Worm (Caenorhabditis elegans): ENCODE results near the gene npr-21.
A peak's percentile ranks its signal among the peaks of the same experiment; 100 is the strongest.

The npr-21 gene

DNA sequence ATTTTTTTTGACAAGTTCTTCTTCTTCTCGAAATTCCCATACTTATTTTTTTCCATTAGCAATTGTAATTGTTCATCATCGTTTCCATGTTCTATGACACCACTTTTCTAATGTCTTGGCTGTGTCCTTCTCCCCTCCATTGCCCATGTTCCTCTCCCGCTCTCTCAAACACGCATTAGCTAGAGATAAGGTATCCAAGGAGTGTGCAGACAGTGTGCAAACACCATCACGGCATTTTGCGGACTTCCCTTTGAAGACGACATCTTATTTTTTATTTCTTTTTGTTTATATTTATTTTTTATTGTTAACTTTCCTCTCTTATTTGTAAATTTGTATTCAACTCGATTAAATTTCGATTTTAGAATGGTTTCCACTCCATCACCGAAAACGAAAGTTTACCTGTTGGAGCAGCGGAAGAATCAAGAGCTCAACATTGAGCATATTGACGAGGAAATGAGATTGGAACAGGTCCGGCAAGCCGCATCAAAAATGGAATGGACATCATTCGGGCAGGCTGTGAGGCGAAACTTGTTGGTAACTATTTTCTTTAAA lies 6.5 kb downstream of the npr-21 start, which contains the start of gene mdt-1.2 (continued):
- TF ChIP-seq sox-4 (tag; optimal IDR thresholded peaks at IDR 0.05) (peak; percentile 13), pha-4 (tag; optimal IDR thresholded peaks at IDR 0.05) (no peak), ahr-1 (tag; optimal IDR thresholded peaks at IDR 0.05) (no peak), unc-86 (tag; optimal IDR thresholded peaks at IDR 0.05) (no peak), ceh-22 (tag; optimal IDR thresholded peaks at IDR 0.05) (no peak), pat-9 (tag; optimal IDR thresholded peaks at IDR 0.05) (no peak), ceh-18 (tag; optimal IDR thresholded peaks at IDR 0.05) (no peak), Y22D7AL.16 (tag; optimal IDR thresholded peaks at IDR 0.05) (no peak), ceh-6 (GFP tag; optimal IDR thresholded peaks at IDR 0.05) (no peak), ceh-34 (tag; optimal IDR thresholded peaks at IDR 0.05) (peak; percentile 2), ceh-9 (tag; optimal IDR thresholded peaks at IDR 0.05) (no peak), C38D4.7 (GFP tag; optimal IDR thresholded peaks at IDR 0.05) (no peak), F13H6.1 (tag; optimal IDR thresholded peaks at IDR 0.05) (no peak), madf-2 (tag; optimal IDR thresholded peaks at IDR 0.05) (no peak), elt-2 (tag; optimal IDR thresholded peaks at IDR 0.05) (peak; percentile 30), ama-1 (optimal IDR thresholded peaks at IDR 0.05) (no peak), K09A11.1 (tag; optimal IDR thresholded peaks at IDR 0.05; ENCODE audit: insufficient read depth) (no peak), hlh-8 (tag; optimal IDR thresholded peaks at IDR 0.05) (no peak), unc-3 (GFP tag; conservative IDR thresholded peaks at IDR 0.05) (no peak), unc-3 (tag; optimal IDR thresholded peaks at IDR 0.05) (no peak), sox-2 (GFP tag; IDR thresholded peaks at IDR 0.05) (no peak), nfya-1 (tag; optimal IDR thresholded peaks at IDR 0.05) (peak; percentile 80), pros-1 (tag; optimal IDR thresholded peaks at IDR 0.05) (peak; percentile 33), unc-55 (GFP tag; optimal IDR thresholded peaks at IDR 0.05) (peak; percentile 24), pax-1 (tag; optimal IDR thresholded peaks at IDR 0.05) (peak; percentile 29)

- TF ChIP-seq ceh-18 (tag; optimal IDR thresholded peaks at IDR 0.05) (no peak), nfya-1 (tag; optimal IDR thresholded peaks at IDR 0.05) (peak; percentile 3), mec-3 (tag; optimal IDR thresholded peaks at IDR 0.05; ENCODE audit: borderline replicate concordance) (no peak), sdc-2 (tag; optimal IDR thresholded peaks at IDR 0.05) (peak; percentile 32)
Measured at ce11 chrX:17149877-17150490, 7.8 kb downstream of the npr-21 start, which contains the start of gene T23C6.4. T23C6.4 (minus strand) TSS chrX:17149927.

DNA sequence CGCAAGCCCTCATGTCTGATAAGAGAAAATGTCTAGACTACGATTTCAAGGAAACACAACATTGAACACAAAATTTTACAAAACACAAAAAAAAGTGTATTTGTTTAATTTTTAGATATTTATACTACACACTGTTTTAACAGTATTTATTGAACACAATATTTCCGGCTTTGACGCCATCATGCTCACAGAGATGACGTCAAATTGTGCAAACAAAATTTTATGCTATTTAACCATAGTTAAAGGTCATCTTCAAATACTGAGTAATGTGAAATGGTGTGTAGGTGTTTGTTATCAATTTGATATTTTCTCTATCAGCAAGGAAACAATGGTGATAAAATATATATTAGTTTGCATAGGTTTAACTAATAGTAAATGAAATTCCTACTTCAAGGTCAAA lies 11.2 kb downstream of the npr-21 start:
- TF ChIP-seq zip-5 (tag; optimal IDR thresholded peaks at IDR 0.05) (no peak), elt-2 (tag; optimal IDR thresholded peaks at IDR 0.05) (peak; percentile 26), lim-6 (tag; optimal IDR thresholded peaks at IDR 0.05) (no peak), tbx-2 (tag; optimal IDR thresholded peaks at IDR 0.05) (no peak)

DNA sequence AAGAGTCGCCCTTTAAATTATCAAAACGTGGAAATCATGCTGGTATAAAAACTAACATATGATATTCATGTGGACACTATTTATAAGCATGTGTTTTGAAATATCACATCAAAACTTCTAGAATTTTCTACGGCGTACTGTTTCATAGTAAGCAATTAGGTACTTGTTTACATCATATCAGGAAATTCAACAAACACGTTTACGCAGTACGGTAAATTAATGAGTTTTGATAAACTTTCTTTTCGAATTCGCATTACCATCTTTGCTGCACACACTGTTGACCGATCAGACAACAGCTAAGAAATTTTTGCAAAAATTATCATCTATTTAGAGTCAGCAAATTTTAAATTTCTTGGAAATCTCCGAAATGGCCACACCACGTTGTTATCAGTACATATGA lies 17.3 kb downstream of the npr-21 start:
- no peak for TF ChIP-seq Y22D7AL.16 (tag; optimal IDR thresholded peaks at IDR 0.05)
- TF ChIP-seq unc-42 (tag; optimal IDR thresholded peaks at IDR 0.05) = no peak
- no peak for TF ChIP-seq T23F11.4 (GFP tag; optimal IDR thresholded peaks at IDR 0.05)
- TF ChIP-seq lin-11 (tag; optimal IDR thresholded peaks at IDR 0.05) = no peak
- TF ChIP-seq ceh-34 (tag; optimal IDR thresholded peaks at IDR 0.05) = no peak

ce11 chrX:17139204-17139780 lies 18.5 kb downstream of the npr-21 start:
- TF ChIP-seq elt-2 (tag; optimal IDR thresholded peaks at IDR 0.05) = peak; percentile 77
- no peak for TF ChIP-seq hlh-6 (tag; optimal IDR thresholded peaks at IDR 0.05)
- no peak for TF ChIP-seq unc-42 (tag; optimal IDR thresholded peaks at IDR 0.05)
